Fruit fly (Drosophila melanogaster) ovary, adult (tissue): Measurements from ENCODE around the gene CG7299.

ENCODE experiments used
- CG17801 ChIP-seq: fragments of 200-800 bp; optimal IDR thresholded peaks from 2 replicates; lab custom pipeline; 2019; ENCODE audit warnings: missing biosample characterization, mild to moderate bottlenecking, missing genetic modification characterization, moderate library complexity; ENCODE audit not compliant: partially characterized antibody

Gene CG7299

DNA sequence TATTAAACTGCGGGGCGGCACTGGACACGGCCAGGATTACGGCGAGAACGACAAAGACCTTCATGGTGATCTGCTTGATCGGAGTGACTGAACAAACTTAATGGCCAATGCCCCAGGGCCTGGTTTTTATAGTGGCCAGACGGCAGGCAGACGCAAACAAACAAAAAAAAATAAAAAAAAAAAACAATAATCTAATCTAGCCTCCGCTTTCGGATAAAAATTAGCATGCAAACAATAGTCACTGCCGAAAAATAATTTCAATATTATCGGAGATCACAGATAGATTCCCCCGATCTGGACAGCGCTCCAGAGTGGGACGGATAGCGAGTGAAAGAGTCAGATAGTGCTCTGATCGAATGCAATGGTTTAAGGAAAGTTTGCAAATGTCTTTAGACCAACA lies at the start of gene CG7299:
Gene CG7299 (minus strand): TSS at position 101 of the 400 bp plus-strand sequence.
- TF ChIP-seq CG17801 (GFP tag; lab: Kevin White, UChicago), result no peak

DNA sequence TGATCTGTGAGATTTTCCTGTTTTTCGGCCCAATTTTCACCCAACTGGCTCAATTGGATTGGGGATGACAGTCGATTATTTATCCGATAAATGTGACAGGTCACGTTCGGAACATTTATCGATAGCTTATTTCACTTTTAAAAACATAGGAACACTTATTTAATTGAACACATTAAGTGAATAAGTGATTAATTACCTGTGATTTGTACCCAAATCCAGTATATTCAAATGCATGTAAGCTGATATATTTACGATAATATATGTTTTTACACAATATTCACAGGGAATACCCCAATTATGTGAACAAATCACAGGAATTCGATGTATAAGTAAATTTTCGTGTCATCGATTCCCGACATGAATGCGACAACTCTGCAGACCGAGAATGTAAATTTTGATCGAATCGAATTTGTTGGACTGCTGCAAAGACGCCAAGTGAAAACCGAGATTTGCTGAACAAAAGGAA lies 48.2 kb upstream of the CG7299 start, which contains the start of the genes EMC3 and Dpy-30L1:
Gene EMC3 (minus strand): TSS at position 81 of the 466 bp plus-strand sequence.
Gene Dpy-30L1 (plus strand): TSS at position 311 of the 466 bp plus-strand sequence.
- peak; percentile 51 for TF ChIP-seq CG17801 (GFP tag; lab: Kevin White, UChicago)

DNA sequence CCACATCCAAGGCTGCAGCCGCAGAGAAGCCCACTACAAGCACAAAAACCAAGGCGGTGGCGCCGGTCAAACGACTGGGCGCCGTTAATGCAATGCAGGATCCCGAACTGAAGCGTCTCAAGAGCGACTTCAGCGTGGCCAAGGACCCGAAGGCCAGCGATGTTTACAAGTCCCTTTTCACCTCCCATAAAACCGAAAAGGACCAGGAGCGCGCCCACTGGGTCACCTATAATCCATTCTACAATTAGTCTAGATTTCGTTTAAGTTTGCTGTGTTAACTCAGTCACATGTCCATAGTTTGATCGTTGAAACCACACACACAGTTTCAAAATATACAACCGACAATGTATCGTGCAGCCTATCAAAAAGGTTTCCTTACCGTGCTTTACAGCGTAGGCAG lies 45.7 kb upstream of the CG7299 start, which contains the start of gene CG17118:
Gene CG17118 (plus strand): TSS at position 301 of the 400 bp plus-strand sequence.
- TF ChIP-seq CG17801 (GFP tag; lab: Kevin White, UChicago), result no peak

DNA sequence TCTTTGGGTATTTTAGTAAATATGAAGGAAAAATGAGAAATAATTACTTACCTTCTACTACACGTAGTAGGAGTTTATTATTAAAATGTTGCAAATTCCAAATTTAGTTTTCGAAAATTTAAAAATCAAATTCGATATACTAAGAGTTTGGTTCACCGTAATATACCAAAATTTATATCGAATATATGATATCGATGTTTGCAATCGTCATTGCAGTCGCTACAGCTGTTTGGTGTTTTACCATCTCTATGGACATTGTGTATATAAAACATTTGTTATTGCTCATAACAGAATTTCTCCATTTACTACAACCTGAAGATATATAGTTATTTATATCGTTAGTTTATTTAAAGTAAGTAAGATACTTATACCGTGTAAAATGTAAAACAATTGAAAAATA lies 44.5 kb upstream of the CG7299 start, which contains the start of gene CG6443:
Gene CG6443 (plus strand): TSS at position 228 of the 400 bp plus-strand sequence.
- no peak for TF ChIP-seq CG17801 (GFP tag; lab: Kevin White, UChicago)

DNA sequence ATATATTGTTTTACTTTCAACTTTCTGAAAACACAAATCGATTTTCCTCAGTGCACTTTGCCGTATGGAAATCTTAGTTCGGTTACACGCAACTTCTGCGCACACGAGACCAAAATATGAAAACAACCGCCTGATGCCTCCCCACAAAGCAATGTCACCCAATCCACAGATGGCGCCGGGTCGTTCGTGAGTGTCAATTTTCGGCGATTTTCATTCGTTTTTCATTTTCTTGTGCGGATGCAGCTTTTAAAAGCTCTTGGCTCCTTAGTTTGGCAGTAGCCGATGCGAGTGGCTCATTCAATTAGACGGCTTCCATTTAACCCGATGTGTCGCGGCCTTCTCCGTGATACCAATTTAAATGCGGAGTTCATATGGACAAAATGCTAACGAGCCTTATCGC lies 39.7 kb upstream of the CG7299 start, which contains the start of gene CG6431:
Gene CG6431 (plus strand): TSS at position 301 of the 400 bp plus-strand sequence.
- no peak for TF ChIP-seq CG17801 (GFP tag; lab: Kevin White, UChicago)

DNA sequence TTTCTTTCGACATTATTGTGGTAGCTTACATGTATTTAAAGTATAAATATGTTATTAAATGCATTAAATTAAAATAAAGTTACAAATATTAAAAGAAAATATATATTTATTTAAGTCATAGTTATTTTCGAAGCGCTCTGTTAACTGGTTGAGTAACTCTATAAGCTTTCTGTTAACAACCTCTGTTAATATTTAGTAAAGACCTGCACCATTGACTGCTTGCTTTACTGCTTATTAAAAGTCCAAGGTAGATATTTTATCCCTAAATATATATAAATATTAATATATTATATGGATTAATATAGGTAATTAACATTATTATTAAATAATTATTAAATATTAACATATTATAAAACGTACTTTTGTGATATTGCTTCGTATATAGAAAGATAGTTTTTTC lies 37.3 kb upstream of the CG7299 start:
- no peak for TF ChIP-seq CG17801 (GFP tag; lab: Kevin White, UChicago)

DNA sequence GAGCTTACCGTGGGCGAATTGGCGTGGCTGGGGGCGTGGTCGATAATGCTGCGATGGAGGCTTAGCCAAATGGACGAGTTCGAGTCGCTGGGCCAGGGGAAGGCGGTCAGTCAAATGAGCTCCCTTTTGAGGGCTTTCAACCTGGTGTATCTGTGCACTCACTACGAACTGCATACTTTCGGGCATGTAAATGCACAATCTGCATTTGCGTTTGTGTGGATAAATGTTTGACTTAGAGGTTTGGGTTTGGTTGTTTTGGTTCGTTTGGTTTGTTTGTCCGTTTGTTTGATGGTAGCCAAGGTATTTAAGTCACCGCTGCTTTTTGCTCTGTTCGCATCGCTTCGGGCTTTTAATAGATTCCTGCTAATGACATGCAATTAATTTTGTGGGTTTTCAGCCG lies 27.0 kb upstream of the CG7299 start:
- TF ChIP-seq CG17801 (GFP tag; lab: Kevin White, UChicago), result no peak

DNA sequence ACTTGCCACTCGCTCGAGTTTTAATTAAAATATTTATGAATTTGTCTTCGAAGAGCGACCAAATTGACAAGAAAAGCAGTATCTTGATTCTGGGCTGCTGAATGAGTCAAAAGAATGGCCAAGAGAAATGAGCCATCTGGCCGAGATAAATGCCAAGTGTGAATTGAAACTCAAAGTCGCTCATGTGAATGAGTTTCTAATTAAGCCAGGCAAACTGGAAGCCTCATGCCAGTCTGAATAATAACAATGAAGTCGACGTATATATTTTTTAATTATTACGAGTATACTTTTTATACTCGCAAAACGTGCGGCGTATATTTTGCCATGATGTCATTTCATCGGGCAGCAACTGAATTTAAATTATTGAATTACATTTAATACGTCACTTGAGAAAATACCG lies 25.1 kb upstream of the CG7299 start, which contains the start of gene Lip2:
Gene Lip2 (minus strand): TSS at position 101 of the 400 bp plus-strand sequence.
- TF ChIP-seq CG17801 (GFP tag; lab: Kevin White, UChicago), result no peak

DNA sequence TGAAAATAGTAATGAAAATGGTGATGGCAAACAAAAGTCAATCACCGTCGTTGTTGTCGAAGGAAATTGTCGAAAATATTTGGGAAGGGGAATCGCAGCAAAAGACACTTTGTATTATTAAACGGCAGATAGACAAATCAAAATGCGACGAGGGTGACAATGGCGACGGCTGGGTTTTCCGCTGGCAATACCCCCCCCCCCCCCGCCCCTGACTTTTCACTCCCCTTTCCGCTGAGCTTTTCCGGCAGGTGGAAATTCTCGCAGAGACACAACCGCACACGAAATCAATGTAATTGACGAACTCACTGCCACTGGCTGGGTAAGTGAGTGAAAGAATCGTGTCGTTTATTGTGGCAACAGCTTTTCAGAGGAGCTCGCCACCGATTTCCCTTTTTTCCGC lies 23.9 kb upstream of the CG7299 start:
- no peak for TF ChIP-seq CG17801 (GFP tag; lab: Kevin White, UChicago)

DNA sequence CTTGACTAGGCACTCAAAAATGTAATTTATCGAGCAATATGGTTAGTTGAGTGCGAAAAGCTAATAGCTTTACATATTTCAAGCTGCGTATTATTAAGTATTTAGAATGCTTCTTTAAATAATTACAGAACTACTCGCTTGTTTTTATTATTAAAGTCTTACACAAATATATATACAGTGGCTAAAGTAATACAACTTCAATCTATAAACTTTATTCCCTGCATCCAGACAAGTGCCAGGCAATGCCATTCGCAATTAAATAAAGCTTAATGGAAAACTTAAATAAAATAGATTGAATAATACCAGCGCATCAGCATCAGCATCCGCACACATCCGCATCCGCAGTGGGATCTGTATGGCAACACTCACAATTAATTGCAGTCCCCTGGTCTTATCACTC lies 22.1 kb upstream of the CG7299 start:
- TF ChIP-seq CG17801 (GFP tag; lab: Kevin White, UChicago), result no peak

DNA sequence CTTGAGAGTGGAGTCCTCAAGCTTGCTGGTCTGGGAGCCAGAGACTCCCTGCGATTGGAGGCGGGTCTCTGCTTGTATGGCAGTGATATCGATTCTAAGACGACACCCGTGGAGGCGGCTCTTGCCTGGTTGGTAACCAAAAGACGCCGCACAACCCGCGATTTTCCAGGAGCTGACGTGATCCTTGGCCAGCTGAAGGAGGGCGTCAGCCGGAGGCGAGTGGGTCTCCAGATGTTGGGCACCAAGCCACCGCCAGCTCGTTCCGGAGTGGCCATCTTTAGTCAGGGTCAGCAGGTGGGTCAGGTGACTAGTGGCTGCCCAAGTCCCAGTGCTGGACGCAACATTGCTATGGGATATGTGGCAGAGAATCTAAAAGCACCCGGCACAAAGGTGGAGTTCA lies 20.2 kb upstream of the CG7299 start:
- no peak for TF ChIP-seq CG17801 (GFP tag; lab: Kevin White, UChicago)

DNA sequence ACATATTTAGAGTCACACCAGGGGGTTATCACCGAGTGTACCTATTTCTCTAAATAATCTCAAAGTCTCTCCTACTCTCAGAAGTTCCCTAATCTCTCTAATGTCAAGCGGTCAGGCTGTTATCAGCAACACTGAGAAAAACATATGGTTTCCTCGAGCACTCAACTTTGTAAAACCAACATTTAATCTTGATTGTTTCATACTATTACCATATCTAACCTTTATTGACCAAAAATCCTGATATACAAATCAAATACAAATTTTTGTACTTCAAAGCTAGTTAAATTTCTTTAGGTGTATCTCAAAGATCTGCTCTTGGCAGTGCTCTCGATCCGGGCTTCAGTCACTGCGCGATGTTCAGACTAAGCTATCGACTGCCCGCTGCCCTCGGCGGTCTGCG lies 19.1 kb upstream of the CG7299 start, which contains the start of gene CG6415:
Gene CG6415 (plus strand): TSS at position 341 of the 400 bp plus-strand sequence.
- no peak for TF ChIP-seq CG17801 (GFP tag; lab: Kevin White, UChicago)

DNA sequence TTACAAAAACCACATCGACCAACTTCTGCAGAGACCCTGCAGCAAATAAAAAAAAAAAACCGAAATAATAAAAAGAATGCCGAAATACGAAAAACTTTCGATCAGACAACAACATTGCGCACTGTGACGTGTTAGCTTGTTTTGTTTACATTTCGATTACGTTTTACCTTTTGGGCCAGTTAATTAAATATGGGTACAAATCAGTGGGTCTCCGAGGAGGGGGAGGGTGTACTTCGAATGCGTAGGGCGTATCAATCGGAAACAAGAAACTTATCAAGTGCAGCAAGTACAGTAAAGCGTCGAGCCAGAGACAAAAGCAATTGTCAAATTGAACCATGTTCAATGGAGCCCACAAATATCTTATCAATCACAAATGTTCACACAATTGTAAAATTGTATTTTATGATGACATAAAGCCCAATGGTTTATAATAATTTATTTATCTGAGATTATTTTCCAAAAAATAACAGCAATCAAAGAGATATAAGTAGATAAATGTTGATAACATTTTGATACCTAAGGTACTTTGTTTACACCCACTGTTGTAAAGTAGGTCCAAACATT lies 17.4 kb upstream of the CG7299 start, which contains the start of gene Lip1:
Gene Lip1 (minus strand): TSS at position 46 of the 564 bp plus-strand sequence.
- no peak for TF ChIP-seq CG17801 (GFP tag; lab: Kevin White, UChicago)

DNA sequence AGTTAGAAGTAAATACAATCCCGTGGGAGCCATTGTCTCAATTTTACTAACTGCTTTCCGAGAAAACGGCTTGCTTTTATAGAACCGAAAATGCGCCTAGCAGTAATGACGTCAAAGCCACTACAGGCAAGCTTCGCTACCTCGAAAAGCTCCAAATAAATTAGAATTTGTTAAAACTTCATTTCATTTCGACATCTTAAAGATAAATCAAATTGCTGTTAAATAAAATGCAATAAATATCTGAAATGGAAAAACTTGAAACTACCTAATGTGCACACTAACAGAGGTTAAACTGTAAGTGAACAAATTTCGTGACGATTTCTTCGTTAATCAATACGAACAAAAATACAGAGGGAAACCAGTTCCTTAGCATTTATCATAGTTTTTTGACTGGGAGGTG lies 13.8 kb upstream of the CG7299 start, which contains the start of gene CG7300:
Gene CG7300 (minus strand): TSS at position 52 of the 400 bp plus-strand sequence.
- TF ChIP-seq CG17801 (GFP tag; lab: Kevin White, UChicago), result no peak

DNA sequence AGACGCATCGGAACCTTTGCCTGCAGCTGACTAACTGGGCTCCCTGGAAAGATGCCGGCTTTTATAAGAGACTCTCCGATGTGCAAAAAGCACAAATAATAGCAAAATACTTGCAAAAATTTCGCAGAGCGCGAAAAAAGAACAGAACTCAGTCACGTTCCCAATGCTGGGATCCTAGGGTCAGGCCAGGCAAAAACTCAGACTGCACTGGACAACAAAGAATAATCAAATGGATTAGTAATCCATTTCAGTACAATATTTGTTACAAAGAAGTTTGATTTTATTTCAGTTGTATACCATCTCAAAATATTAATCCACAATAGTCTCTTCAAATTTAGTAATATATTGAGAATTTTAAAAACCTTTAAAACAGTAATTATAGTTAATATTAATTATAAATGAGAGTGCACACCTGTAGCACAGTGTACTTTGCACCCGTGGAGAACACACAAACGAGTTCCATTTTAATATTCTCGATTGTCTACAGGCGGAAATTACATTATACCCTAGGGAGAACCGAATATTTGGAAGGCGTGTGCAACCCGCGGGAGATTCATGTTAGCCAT lies 9.9 kb upstream of the CG7299 start, which contains the start of gene CG17108:
Gene CG17108 (minus strand): TSS at position 51 of the 566 bp plus-strand sequence.
- no peak for TF ChIP-seq CG17801 (GFP tag; lab: Kevin White, UChicago)
